Worm (Caenorhabditis elegans): ENCODE measurements around the gene C27F2.6.

Gene C27F2.6

ce11 chrIII:4948631-4949030, 31.6 kb downstream of the C27F2.6 start (continued):
- TF ChIP-seq lin-29 (GFP tag; IDR thresholded peaks at IDR 0.05) (no peak), gei-8 (GFP tag; optimal IDR thresholded peaks at IDR 0.05) (no peak), php-3 (GFP tag; IDR thresholded peaks at IDR 0.05) (no peak), Y105C5A.15 (GFP tag; IDR thresholded peaks at IDR 0.05) (no peak), ctbp-1 (GFP tag; IDR thresholded peaks at IDR 0.05) (no peak), rbr-2 (tag; optimal IDR thresholded peaks at IDR 0.05) (no peak), aly-2 (tag; optimal IDR thresholded peaks at IDR 0.05) (no peak), hif-1 (tag; optimal IDR thresholded peaks at IDR 0.05) (peak in 1 of 2 experiments; percentile 18), dpl-1 (GFP tag; optimal IDR thresholded peaks at IDR 0.05) (no peak), ceh-44 (GFP tag; IDR thresholded peaks at IDR 0.05) (no peak), lir-3 (tag; optimal IDR thresholded peaks at IDR 0.05) (no peak), madf-9 (GFP tag; conservative IDR thresholded peaks at IDR 0.05) (peak; percentile 99), mes-2 (tag; optimal IDR thresholded peaks at IDR 0.05; ENCODE audit: poor library complexity, severe bottlenecking) (peak; percentile 22), dve-1 (tag; optimal IDR thresholded peaks at IDR 0.05; ENCODE audit: insufficient read depth) (no peak), attf-4 (tag; optimal IDR thresholded peaks at IDR 0.05) (no peak), spr-3 (GFP tag; optimal IDR thresholded peaks at IDR 0.05) (no peak), tag-97 (GFP tag; IDR thresholded peaks at IDR 0.05) (no peak), fkh-10 (GFP tag; optimal IDR thresholded peaks at IDR 0.05) (no peak), dmd-6 (GFP tag; IDR thresholded peaks at IDR 0.05) (no peak), nhr-41 (GFP tag; IDR thresholded peaks at IDR 0.05) (no peak), hlh-11 (tag; optimal IDR thresholded peaks at IDR 0.05) (peak; percentile 47), zag-1 (tag; optimal IDR thresholded peaks at IDR 0.05) (no peak), madf-5 (GFP tag; IDR thresholded peaks at IDR 0.05) (no peak), nhr-102 (tag; optimal IDR thresholded peaks at IDR 0.05) (no peak), nhr-25 (tag; optimal IDR thresholded peaks at IDR 0.05; ENCODE audit: borderline replicate concordance, insufficient read depth) (no peak), skn-1 (tag; optimal IDR thresholded peaks at IDR 0.05) (no peak), mdt-29 (GFP tag; IDR thresholded peaks at IDR 0.05) (no peak), egl-43 (GFP tag; IDR thresholded peaks at IDR 0.05) (0 out of 2 replicates have a peak, but pooled peaks have one; percentile 55), ZK546.5 (tag; optimal IDR thresholded peaks at IDR 0.05) (no peak), F44E2.7 (GFP tag; IDR thresholded peaks at IDR 0.05) (no peak), zfp-2 (tag; optimal IDR thresholded peaks at IDR 0.05) (no peak), hmg-1.1 (GFP tag; IDR thresholded peaks at IDR 0.05) (peak; percentile 41), zfp-3 (GFP tag; conservative IDR thresholded peaks at IDR 0.05) (no peak), F10B5.3 (tag; optimal IDR thresholded peaks at IDR 0.05) (no peak), fos-1 (tag; optimal IDR thresholded peaks at IDR 0.05) (no peak), egl-27 (tag; optimal IDR thresholded peaks at IDR 0.05) (no peak), lin-15B (tag; optimal IDR thresholded peaks at IDR 0.05) (no peak), mxl-3 (GFP tag; optimal IDR thresholded peaks at IDR 0.05) (peak; percentile 30), cey-2 (tag; optimal IDR thresholded peaks at IDR 0.05; ENCODE audit: borderline replicate concordance, insufficient read depth) (no peak), Y75B8A.6 (GFP tag; IDR thresholded peaks at IDR 0.05) (no peak), nhr-6 (tag; optimal IDR thresholded peaks at IDR 0.05) (no peak), F37D6.2 (tag; optimal IDR thresholded peaks at IDR 0.05) (no peak), hlh-30 (tag; optimal IDR thresholded peaks at IDR 0.05; ENCODE audit: insufficient read depth) (peak; percentile 33), dmd-9 (GFP tag; IDR thresholded peaks at IDR 0.05) (no peak), lsy-2 (tag; optimal IDR thresholded peaks at IDR 0.05) (no peak), pha-4 (GFP tag; IDR thresholded peaks at IDR 0.05) (0 out of 2 replicates have a peak, but pooled peaks have one; percentile 19), pha-4 (tag; optimal IDR thresholded peaks at IDR 0.05) (no peak), lin-39 (tag; optimal IDR thresholded peaks at IDR 0.05) (no peak), snpc-4 (tag; optimal IDR thresholded peaks at IDR 0.05) (no peak), jun-1 (tag; optimal IDR thresholded peaks at IDR 0.05) (no peak), T20F7.1 (GFP tag; optimal IDR thresholded peaks at IDR 0.05) (no peak)
